Worm (Caenorhabditis elegans): ENCODE data around the gene pap-3.

pap-3 gene

ce11 chrII:11829920-11830319 is 13.5 kb upstream of the pap-3 start, which contains the start of gene pes-5:
Gene pes-5, minus strand, starts transcription at chrII:11830020.
- TF ChIP-seq ceh-82 (tag; optimal IDR thresholded peaks at IDR 0.05) (no peak), nhr-21 (tag; optimal IDR thresholded peaks at IDR 0.05) (no peak), nhr-237 (tag; optimal IDR thresholded peaks at IDR 0.05) (no peak), alr-1 (tag; optimal IDR thresholded peaks at IDR 0.05) (no peak), elt-1 (tag; optimal IDR thresholded peaks at IDR 0.05) (no peak), ztf-1 (GFP tag; conservative IDR thresholded peaks at IDR 0.05) (no peak), R02D3.7 (tag; optimal IDR thresholded peaks at IDR 0.05) (no peak), ZK546.5 (tag; optimal IDR thresholded peaks at IDR 0.05) (no peak), blmp-1 (tag; optimal IDR thresholded peaks at IDR 0.05; ENCODE audit: insufficient read depth) (no peak), elt-3 (tag; optimal IDR thresholded peaks at IDR 0.05) (no peak), nhr-10 (tag; optimal IDR thresholded peaks at IDR 0.05) (no peak), nhr-129 (tag; optimal IDR thresholded peaks at IDR 0.05) (no peak), zag-1 (tag; optimal IDR thresholded peaks at IDR 0.05) (no peak), ztf-4 (tag; optimal IDR thresholded peaks at IDR 0.05) (no peak), skn-1 (tag; optimal IDR thresholded peaks at IDR 0.05) (no peak), dmd-4 (tag; optimal IDR thresholded peaks at IDR 0.05) (no peak), ama-1 (optimal IDR thresholded peaks at IDR 0.05) (no peak)

ce11 chrII:11823566-11824308 is 7.4 kb upstream of the pap-3 start, which contains the start of gene Y6D1A.1:
Gene Y6D1A.1, minus strand, starts transcription at chrII:11823616.
- TF ChIP-seq zag-1 (tag; optimal IDR thresholded peaks at IDR 0.05) (no peak), crh-2 (tag; optimal IDR thresholded peaks at IDR 0.05) (no peak), lin-13 (GFP tag; optimal IDR thresholded peaks at IDR 0.05) (no peak), unc-62 (GFP tag; optimal IDR thresholded peaks at IDR 0.05) (no peak), nhr-25 (tag; optimal IDR thresholded peaks at IDR 0.05) (no peak), nhr-129 (tag; optimal IDR thresholded peaks at IDR 0.05) (no peak), sma-9 (GFP tag; optimal IDR thresholded peaks at IDR 0.05) (no peak), sma-9 (tag; optimal IDR thresholded peaks at IDR 0.05) (no peak), mbf-1 (tag; optimal IDR thresholded peaks at IDR 0.05) (no peak), C34F6.9 (tag; optimal IDR thresholded peaks at IDR 0.05) (no peak), R02D3.7 (tag; optimal IDR thresholded peaks at IDR 0.05) (no peak), blmp-1 (tag; optimal IDR thresholded peaks at IDR 0.05; ENCODE audit: insufficient read depth) (no peak), elt-3 (tag; optimal IDR thresholded peaks at IDR 0.05) (no peak), nhr-237 (tag; optimal IDR thresholded peaks at IDR 0.05) (no peak)

- TF ChIP-seq nhr-21 (tag; optimal IDR thresholded peaks at IDR 0.05): no peak
- no peak for TF ChIP-seq blmp-1 (tag; optimal IDR thresholded peaks at IDR 0.05; ENCODE audit: insufficient read depth)
- TF ChIP-seq skn-1 (tag; optimal IDR thresholded peaks at IDR 0.05): no peak
- TF ChIP-seq fos-1 (tag; optimal IDR thresholded peaks at IDR 0.05): no peak
- no peak for TF ChIP-seq ztf-1 (GFP tag; conservative IDR thresholded peaks at IDR 0.05)
- no peak for TF ChIP-seq lin-11 (tag; optimal IDR thresholded peaks at IDR 0.05)
- TF ChIP-seq ztf-4 (tag; optimal IDR thresholded peaks at IDR 0.05): no peak
- no peak for TF ChIP-seq ceh-82 (tag; optimal IDR thresholded peaks at IDR 0.05)
- no peak for TF ChIP-seq lin-13 (GFP tag; optimal IDR thresholded peaks at IDR 0.05)
- no peak for TF ChIP-seq R02D3.7 (tag; optimal IDR thresholded peaks at IDR 0.05)
- TF ChIP-seq snpc-4 (tag; optimal IDR thresholded peaks at IDR 0.05): no peak
- TF ChIP-seq nhr-237 (tag; optimal IDR thresholded peaks at IDR 0.05): no peak
- no peak for TF ChIP-seq unc-39 (tag; optimal IDR thresholded peaks at IDR 0.05)
- TF ChIP-seq ztf-11 (tag; optimal IDR thresholded peaks at IDR 0.05): no peak
- TF ChIP-seq peb-1 (tag; optimal IDR thresholded peaks at IDR 0.05): no peak
- no peak for TF ChIP-seq elt-1 (tag; optimal IDR thresholded peaks at IDR 0.05)
- no peak for TF ChIP-seq nhr-129 (tag; optimal IDR thresholded peaks at IDR 0.05)
Observed at ce11 chrII:11819824-11820223, 3.4 kb upstream of the pap-3 start, which contains the start of gene Y6D1A.2. Gene Y6D1A.2, minus strand, starts transcription at chrII:11819924.

- TF ChIP-seq elt-1 (tag; optimal IDR thresholded peaks at IDR 0.05): no peak
- TF ChIP-seq nhr-12 (tag; optimal IDR thresholded peaks at IDR 0.05): no peak
- no peak for TF ChIP-seq zag-1 (tag; optimal IDR thresholded peaks at IDR 0.05)
- TF ChIP-seq lsy-2 (tag; optimal IDR thresholded peaks at IDR 0.05): no peak
- no peak for TF ChIP-seq egl-27 (tag; optimal IDR thresholded peaks at IDR 0.05)
- no peak for TF ChIP-seq elt-3 (tag; optimal IDR thresholded peaks at IDR 0.05)
- TF ChIP-seq nhr-77 (tag; optimal IDR thresholded peaks at IDR 0.05): no peak
- no peak for TF ChIP-seq nhr-237 (tag; optimal IDR thresholded peaks at IDR 0.05)
- TF ChIP-seq peb-1 (tag; optimal IDR thresholded peaks at IDR 0.05): no peak
- TF ChIP-seq skn-1 (tag; optimal IDR thresholded peaks at IDR 0.05): no peak
- TF ChIP-seq lin-39 (tag; optimal IDR thresholded peaks at IDR 0.05): no peak
- no peak for TF ChIP-seq ceh-82 (tag; optimal IDR thresholded peaks at IDR 0.05)
- no peak for TF ChIP-seq ceh-16 (tag; optimal IDR thresholded peaks at IDR 0.05)
- no peak for TF ChIP-seq lin-13 (GFP tag; optimal IDR thresholded peaks at IDR 0.05)
Observed at ce11 chrII:11816014-11816413, 361 bp downstream of the pap-3 start.
